Worm (Caenorhabditis elegans): ENCODE data around the gene F40H6.5.

ce11 chrIII:6046881-6047280, 8.7 kb downstream of the F40H6.5 start, which contains the start of gene tbx-11:
- no peak for TF ChIP-seq aly-2 (tag; optimal IDR thresholded peaks at IDR 0.05)
- TF ChIP-seq nhr-25 (tag; optimal IDR thresholded peaks at IDR 0.05), result no peak
- no peak for TF ChIP-seq nhr-23 (tag; optimal IDR thresholded peaks at IDR 0.05)
- TF ChIP-seq nhr-237 (tag; optimal IDR thresholded peaks at IDR 0.05), result no peak
- no peak for TF ChIP-seq nhr-11 (tag; optimal IDR thresholded peaks at IDR 0.05)
- TF ChIP-seq ZK546.5 (tag; optimal IDR thresholded peaks at IDR 0.05), result no peak
- TF ChIP-seq mdl-1 (tag; optimal IDR thresholded peaks at IDR 0.05), result no peak
- no peak for TF ChIP-seq sma-3 (GFP tag; optimal IDR thresholded peaks at IDR 0.05)

Data from whole organism, L2 larva.